Worm (Caenorhabditis elegans): Measurements from ENCODE around the gene bas-1.
A peak's percentile ranks its signal among the peaks of the same experiment; 100 is the strongest.

The bas-1 gene

DNA sequence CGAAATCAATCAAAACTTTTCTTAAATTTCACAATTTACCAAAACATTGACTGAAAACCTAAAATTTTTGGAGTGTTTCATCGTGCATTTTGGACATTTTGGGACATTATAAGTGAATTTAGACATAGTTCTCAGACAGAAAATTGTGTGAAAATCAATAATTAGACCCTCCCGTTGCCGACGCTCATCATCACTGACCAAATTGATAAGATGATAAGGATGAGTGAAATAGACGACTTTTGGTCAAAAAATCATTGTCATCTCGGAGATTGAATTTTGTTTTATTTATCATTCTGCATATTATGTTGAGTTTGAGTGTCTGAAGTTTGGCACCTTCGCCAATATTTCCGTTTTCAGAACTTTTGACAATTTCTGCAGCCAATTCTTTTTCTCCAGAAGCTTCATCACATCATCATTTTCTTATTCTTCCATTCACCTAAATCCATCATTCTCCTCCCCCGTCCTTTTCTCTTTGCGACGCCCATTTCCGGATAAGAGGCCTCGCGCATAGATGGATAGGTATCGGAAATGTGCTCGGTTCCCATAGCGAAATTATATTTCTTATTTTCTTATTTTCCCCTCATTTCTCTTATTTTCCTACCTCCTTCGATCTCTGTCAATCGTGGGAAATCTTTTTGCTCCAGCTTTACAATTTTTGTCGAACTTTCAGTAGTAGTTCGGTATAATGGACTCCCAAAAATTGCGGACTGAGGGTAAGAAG is at the start of gene bas-1:
Gene bas-1 (plus strand): TSS at position 671 of the 721 bp plus-strand sequence.
- TF ChIP-seq lim-7 (GFP tag; IDR thresholded peaks at IDR 0.05) (no peak), attf-4 (tag; optimal IDR thresholded peaks at IDR 0.05) (no peak), T20F7.1 (GFP tag; optimal IDR thresholded peaks at IDR 0.05) (no peak), F49E8.2 (tag; optimal IDR thresholded peaks at IDR 0.05; ENCODE audit: borderline replicate concordance) (no peak), mep-1 (tag; optimal IDR thresholded peaks at IDR 0.05) (no peak), ZK546.5 (tag; optimal IDR thresholded peaks at IDR 0.05) (no peak), ceh-32 (tag; optimal IDR thresholded peaks at IDR 0.05; ENCODE audit: poor library complexity) (no peak), Y75B8A.6 (GFP tag; IDR thresholded peaks at IDR 0.05) (no peak), arid-1 (GFP tag; conservative IDR thresholded peaks at IDR 0.05) (no peak), nhr-237 (tag; optimal IDR thresholded peaks at IDR 0.05) (no peak), nhr-77 (tag; optimal IDR thresholded peaks at IDR 0.05) (no peak), saeg-2 (GFP tag; IDR thresholded peaks at IDR 0.05) (no peak), cey-2 (tag; optimal IDR thresholded peaks at IDR 0.05; ENCODE audit: borderline replicate concordance, insufficient read depth) (no peak), lir-3 (tag; optimal IDR thresholded peaks at IDR 0.05) (no peak), daf-16 (GFP tag; optimal IDR thresholded peaks at IDR 0.05) (no peak), daf-16 (tag; optimal IDR thresholded peaks at IDR 0.05) (peak; percentile 42), pqm-1 (tag; optimal IDR thresholded peaks at IDR 0.05) (peak; percentile 53), rbr-2 (tag; optimal IDR thresholded peaks at IDR 0.05) (no peak), unc-130 (GFP tag; optimal IDR thresholded peaks at IDR 0.05) (no peak), ctbp-1 (GFP tag; IDR thresholded peaks at IDR 0.05) (no peak), dve-1 (tag; optimal IDR thresholded peaks at IDR 0.05; ENCODE audit: insufficient read depth) (peak; percentile 29), aha-1 (tag) (no peak)

DNA sequence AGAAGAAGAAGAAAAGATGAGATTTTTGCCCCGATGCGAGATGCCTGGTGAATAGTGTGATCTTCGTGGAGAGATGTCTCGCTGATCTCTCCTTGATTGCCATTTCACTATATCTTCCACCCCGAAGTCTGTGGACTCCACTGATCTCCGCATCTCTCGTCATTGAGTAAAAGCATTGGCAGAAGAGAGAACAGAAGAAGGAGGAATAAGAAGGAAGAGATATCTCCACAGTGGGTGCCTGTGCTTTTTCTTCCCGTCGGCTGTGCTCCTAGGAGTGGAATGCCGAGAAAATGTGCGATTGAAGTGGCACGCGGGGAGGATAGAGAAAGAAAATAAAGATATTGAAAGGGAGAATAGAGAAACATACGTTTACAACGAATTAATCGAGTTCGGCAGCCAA is 48.4 kb upstream of the bas-1 start:
- TF ChIP-seq zfp-2 (tag; optimal IDR thresholded peaks at IDR 0.05) (no peak), ctbp-1 (GFP tag; IDR thresholded peaks at IDR 0.05) (no peak), madf-5 (GFP tag; IDR thresholded peaks at IDR 0.05) (no peak), unc-62 (GFP tag; optimal IDR thresholded peaks at IDR 0.05 in 1 of 2) (peak in 1 of 2 experiments; percentile 6), unc-62 (tag; optimal IDR thresholded peaks at IDR 0.05) (no peak), daf-16 (GFP tag; optimal IDR thresholded peaks at IDR 0.05) (peak in 1 of 2 experiments; percentile 15), daf-16 (tag; optimal IDR thresholded peaks at IDR 0.05) (no peak), aly-2 (tag; optimal IDR thresholded peaks at IDR 0.05) (no peak), Y5F2A.4 (GFP tag; optimal IDR thresholded peaks at IDR 0.05) (no peak), nhr-28 (tag; optimal IDR thresholded peaks at IDR 0.05) (peak; percentile 5), nhr-42 (GFP tag; IDR thresholded peaks at IDR 0.05) (no peak), mxl-3 (GFP tag; optimal IDR thresholded peaks at IDR 0.05) (peak; percentile 31), hlh-11 (tag; optimal IDR thresholded peaks at IDR 0.05) (peak; percentile 52), nhr-11 (tag; optimal IDR thresholded peaks at IDR 0.05) (peak; percentile 50), fos-1 (tag; optimal IDR thresholded peaks at IDR 0.05) (no peak), set-16 (GFP tag; IDR thresholded peaks at IDR 0.05) (peak; percentile 20; the same call in 1 of the 2 replicates)

DNA sequence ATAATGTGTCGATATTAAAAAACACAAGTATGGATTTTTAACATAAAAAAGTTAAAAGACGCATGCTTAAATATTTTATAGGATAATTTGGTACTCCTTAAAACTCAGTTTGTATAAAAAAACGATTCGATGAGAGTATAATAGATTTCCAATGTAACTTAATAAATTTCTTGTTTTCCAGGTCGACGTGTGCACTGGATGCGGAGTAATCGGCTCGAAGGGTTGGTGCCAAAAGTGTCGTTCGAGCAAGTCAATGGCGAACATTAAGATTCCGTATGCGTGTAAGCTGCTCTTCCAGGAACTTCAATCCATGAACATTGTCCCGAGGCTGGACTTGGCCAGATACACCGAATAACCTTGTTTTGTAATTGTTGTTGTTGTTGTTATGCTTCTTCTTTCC is 47.7 kb upstream of the bas-1 start:
- TF ChIP-seq dmd-6 (GFP tag; IDR thresholded peaks at IDR 0.05) (no peak), unc-62 (GFP tag; optimal IDR thresholded peaks at IDR 0.05 in 1 of 2) (peak in 1 of 2 experiments; percentile 96), unc-62 (tag; optimal IDR thresholded peaks at IDR 0.05) (no peak)

DNA sequence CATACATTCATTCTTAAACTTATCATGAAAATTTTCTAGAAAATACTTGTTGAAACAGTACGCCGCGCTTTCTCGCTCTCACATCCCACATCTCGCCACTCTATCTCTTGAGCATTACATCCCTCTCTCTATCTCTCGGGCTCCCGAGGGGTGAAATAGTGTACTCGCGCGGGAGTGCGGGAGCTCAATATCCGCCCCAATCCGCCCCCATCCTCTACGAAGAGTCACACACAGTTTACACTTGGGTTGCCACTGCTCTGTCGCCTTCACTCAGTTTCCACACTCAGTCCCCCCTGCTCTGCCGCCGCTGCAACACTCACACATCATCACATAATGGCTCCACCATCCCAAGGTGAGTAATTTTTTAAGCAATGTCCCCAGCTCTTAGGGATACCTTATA is 47.3 kb upstream of the bas-1 start, which contains the start of gene mlc-3:
Gene mlc-3 (plus strand): TSS at position 227 of the 400 bp plus-strand sequence.
- no peak for TF ChIP-seq hif-1 (tag; optimal IDR thresholded peaks at IDR 0.05)
- TF ChIP-seq snpc-1.2 (GFP tag; IDR thresholded peaks at IDR 0.05) = no peak
- TF ChIP-seq aly-2 (tag; optimal IDR thresholded peaks at IDR 0.05) = no peak
- no peak for TF ChIP-seq saeg-2 (GFP tag; IDR thresholded peaks at IDR 0.05)
- peak; percentile 36 for TF ChIP-seq hlh-11 (tag; optimal IDR thresholded peaks at IDR 0.05)
- 0 out of 2 replicates have a peak, but pooled peaks have one; percentile 15 for TF ChIP-seq ZK337.2 (GFP tag; IDR thresholded peaks at IDR 0.05)
- no peak for TF ChIP-seq nhr-102 (tag; optimal IDR thresholded peaks at IDR 0.05)
- TF ChIP-seq ctbp-1 (GFP tag; IDR thresholded peaks at IDR 0.05) = no peak
- peak; percentile 43; the same call in 1 of the 2 replicates for TF ChIP-seq set-16 (GFP tag; IDR thresholded peaks at IDR 0.05)
- TF ChIP-seq lim-7 (GFP tag; IDR thresholded peaks at IDR 0.05) = 0 out of 2 replicates have a peak, but pooled peaks have one; percentile 16
- TF ChIP-seq aha-1 (tag) = peak; percentile 20
